Worm (Caenorhabditis elegans) whole organism, L4 larva: Measurements from ENCODE around the gene abcx-1.
A peak's percentile ranks its signal among the peaks of the same experiment; 100 is the strongest.

Experiments
- D1046.2 ChIP-seq: fragments of 200-800 bp; sonication (Bioruptor generic); IDR thresholded peaks from 2 replicates; pipeline ENCODE4 v1.3.6; 2022; ENCODE audit warnings: missing genetic modification characterization, missing compliant biosample characterization
- F10B5.3 ChIP-seq: sonication (generic microtip); optimal IDR thresholded peaks from 2 replicates; lab custom pipeline; 2016; ENCODE audit warnings: mild to moderate bottlenecking, missing genetic modification characterization, missing compliant biosample characterization
- F26F4.8 ChIP-seq: fragments of 200-800 bp; sonication (Bioruptor generic); conservative IDR thresholded peaks from 2 replicates; pipeline ENCODE4 v1.3.6; 2022; ENCODE audit warnings: missing genetic modification characterization, missing compliant biosample characterization
- F44E2.7 ChIP-seq: fragments of 200-800 bp; sonication (Bioruptor generic); IDR thresholded peaks from 2 replicates; pipeline ENCODE4 v2.1.2; 2022; ENCODE audit warnings: missing genetic modification characterization, missing compliant biosample characterization
- T20F7.1 ChIP-seq: fragments of 200-800 bp; sonication (Bioruptor generic); optimal IDR thresholded peaks from 2 replicates; lab custom pipeline; 2018; ENCODE audit warnings: mild to moderate bottlenecking, missing genetic modification characterization, missing compliant biosample characterization
- Y105C5A.15 ChIP-seq: fragments of 200-800 bp; sonication (Bioruptor generic); IDR thresholded peaks from 2 replicates; pipeline ENCODE4 v1.3.6; 2022; ENCODE audit warnings: missing genetic modification characterization, missing compliant biosample characterization
- Y5F2A.4 ChIP-seq: fragments of 200-800 bp; sonication (Bioruptor generic); optimal IDR thresholded peaks from 2 replicates; lab custom pipeline; 2018; ENCODE audit warnings: mild to moderate bottlenecking, missing genetic modification characterization, missing compliant biosample characterization
- Y75B8A.6 ChIP-seq: fragments of 200-800 bp; sonication (Bioruptor generic); IDR thresholded peaks from 2 replicates; pipeline ENCODE4 v1.3.6; 2022; ENCODE audit warnings: missing genetic modification reagents, missing genetic modification characterization, missing compliant biosample characterization
- ZK337.2 ChIP-seq: fragments of 200-800 bp; sonication (Bioruptor generic); IDR thresholded peaks from 2 replicates; pipeline ENCODE4 v1.3.6; 2022; ENCODE audit warnings: missing genetic modification reagents, missing genetic modification characterization, missing compliant biosample characterization
- ZK546.5 ChIP-seq, 2 experiments: sonication (generic microtip); optimal IDR thresholded peaks; 2 replicates each; lab custom pipeline; 2017; ENCODE audit warnings: missing biosample characterization in 2 of 2, missing genetic modification characterization in 2 of 2
- aly-2 ChIP-seq: sonication (generic microtip); optimal IDR thresholded peaks from 2 replicates; lab custom pipeline; 2018; ENCODE audit warnings: missing biosample characterization, missing genetic modification characterization
- ama-1 ChIP-seq: fragments of 150-350 bp; optimal IDR thresholded peaks from 2 replicates; lab custom pipeline; 2014; ENCODE audit warnings: inconsistent platforms, mixed read lengths
- arid-1 ChIP-seq: fragments of 200-800 bp; sonication (Bioruptor generic); conservative IDR thresholded peaks from 2 replicates; pipeline ENCODE4 v1.3.6; 2022; ENCODE audit warnings: missing genetic modification reagents, missing genetic modification characterization, missing compliant biosample characterization
- ceh-28 ChIP-seq: fragments of 150-350 bp; optimal IDR thresholded peaks from 2 replicates; lab custom pipeline; 2014; ENCODE audit warnings: missing biosample characterization, missing genetic modification reagents, missing genetic modification characterization
- ceh-32 ChIP-seq: sonication (generic microtip); optimal IDR thresholded peaks from 2 replicates; lab custom pipeline; 2016; ENCODE audit warnings: mild to moderate bottlenecking, missing genetic modification characterization, missing compliant biosample characterization; ENCODE audit not compliant: poor library complexity
- ceh-44 ChIP-seq: fragments of 200-800 bp; sonication (Bioruptor generic); IDR thresholded peaks from 2 replicates; pipeline ENCODE4 v1.3.6; 2022; ENCODE audit warnings: missing genetic modification reagents, missing genetic modification characterization, missing compliant biosample characterization
- ceh-62 ChIP-seq: sonication (generic microtip); optimal IDR thresholded peaks from 2 replicates; lab custom pipeline; 2017; ENCODE audit warnings: missing biosample characterization, missing genetic modification characterization
- daf-12 ChIP-seq: fragments of 150-350 bp; optimal IDR thresholded peaks from 2 replicates; lab custom pipeline; 2014; ENCODE audit warnings: missing biosample characterization, missing genetic modification reagents, missing genetic modification characterization
- daf-16 ChIP-seq, 3 experiments: sonication (generic microtip); optimal IDR thresholded peaks; 2 replicates each; lab custom pipeline; 2016 to 2017; ENCODE audit warnings: missing genetic modification characterization in 3 of 3, missing genetic modification reagents in 3 of 3, mild to moderate bottlenecking in 2 of 3, missing compliant biosample characterization in 2 of 3, missing biosample characterization in 1 of 3, moderate library complexity in 1 of 3
- daf-8 ChIP-seq: fragments of 200-800 bp; sonication (Bioruptor generic); IDR thresholded peaks from 2 replicates; pipeline ENCODE4 v1.3.6; 2022; ENCODE audit warnings: missing genetic modification characterization, missing compliant biosample characterization
- dmd-8 ChIP-seq: fragments of 200-800 bp; sonication (Bioruptor generic); IDR thresholded peaks from 2 replicates; pipeline ENCODE4 v1.3.6; 2022; ENCODE audit warnings: missing genetic modification characterization, missing compliant biosample characterization
- fos-1 ChIP-seq: fragments of 150-350 bp; optimal IDR thresholded peaks from 2 replicates; lab custom pipeline; 2014; ENCODE audit warnings: missing biosample characterization, missing genetic modification characterization
- hif-1 ChIP-seq, 2 experiments: sonication (generic microtip); optimal IDR thresholded peaks; 2 replicates each; lab custom pipeline; 2016 to 2017; ENCODE audit warnings: missing compliant biosample characterization in 2 of 2, missing genetic modification characterization in 2 of 2, missing genetic modification reagents in 2 of 2, missing genotype in 2 of 2, mild to moderate bottlenecking in 1 of 2
- hlh-30 ChIP-seq: sonication (generic microtip); optimal IDR thresholded peaks from 2 replicates; lab custom pipeline; 2017; ENCODE audit warnings: antibody characterized with exemption, mild to moderate bottlenecking, missing genetic modification characterization, missing compliant biosample characterization; ENCODE audit not compliant: insufficient read depth
- jun-1 ChIP-seq: fragments of 150-350 bp; optimal IDR thresholded peaks from 2 replicates; lab custom pipeline; 2014; ENCODE audit warnings: missing biosample characterization, missing genetic modification reagents, missing genetic modification characterization
- lim-7 ChIP-seq: fragments of 200-800 bp; sonication (Bioruptor generic); IDR thresholded peaks from 2 replicates; pipeline ENCODE4 v1.3.6; 2022; ENCODE audit warnings: missing genetic modification characterization, missing compliant biosample characterization
- lin-1 ChIP-seq: fragments of 200-800 bp; sonication (Bioruptor generic); IDR thresholded peaks from 2 replicates; pipeline ENCODE4 v1.3.6; 2022; ENCODE audit warnings: missing genetic modification reagents, missing genetic modification characterization, missing compliant biosample characterization
- lin-13 ChIP-seq: fragments of 150-350 bp; optimal IDR thresholded peaks from 2 replicates; lab custom pipeline; 2014; ENCODE audit warnings: missing biosample characterization, missing genetic modification reagents, missing genetic modification characterization
- lin-38 ChIP-seq: fragments of 200-800 bp; sonication (Bioruptor generic); IDR thresholded peaks from 2 replicates; pipeline ENCODE4 v1.3.6; 2022; ENCODE audit warnings: missing genetic modification reagents, missing genetic modification characterization, missing compliant biosample characterization
- mdl-1 ChIP-seq, 2 experiments: fragments of 150-350 bp in 1 of 2; sonication (generic microtip) in 1 of 2; optimal IDR thresholded peaks; 2 replicates each; lab custom pipeline; 2014 to 2017; ENCODE audit warnings: missing biosample characterization in 2 of 2, missing genetic modification characterization in 2 of 2
- mep-1 ChIP-seq: fragments of 150-350 bp; sonication (generic microtip); optimal IDR thresholded peaks from 3 replicates; lab custom pipeline; 2014; ENCODE audit warnings: missing biosample characterization, missing genetic modification characterization
- mes-2 ChIP-seq: sonication (generic microtip); optimal IDR thresholded peaks from 2 replicates; lab custom pipeline; 2016; ENCODE audit warnings: missing genotype, mild to moderate bottlenecking, missing genetic modification characterization, missing compliant biosample characterization; ENCODE audit not compliant: poor library complexity, severe bottlenecking
- mxl-3 ChIP-seq: fragments of 200-800 bp; sonication (Bioruptor generic); optimal IDR thresholded peaks from 2 replicates; lab custom pipeline; 2018; ENCODE audit warnings: mild to moderate bottlenecking, missing genetic modification characterization, missing compliant biosample characterization
- nhr-102 ChIP-seq: sonication (generic microtip); optimal IDR thresholded peaks from 2 replicates; lab custom pipeline; 2016; ENCODE audit warnings: mild to moderate bottlenecking, missing genetic modification characterization, moderate library complexity, missing compliant biosample characterization
- nhr-11 ChIP-seq: fragments of 150-350 bp; optimal IDR thresholded peaks from 2 replicates; lab custom pipeline; 2014; ENCODE audit warnings: missing biosample characterization, missing genetic modification characterization
- nhr-237 ChIP-seq: sonication (generic microtip); optimal IDR thresholded peaks from 2 replicates; lab custom pipeline; 2017; ENCODE audit warnings: missing biosample characterization, missing genetic modification characterization
- nhr-28 ChIP-seq: fragments of 150-350 bp; optimal IDR thresholded peaks from 2 replicates; lab custom pipeline; 2014; ENCODE audit warnings: missing biosample characterization, missing genetic modification characterization
- nhr-42 ChIP-seq: fragments of 200-800 bp; sonication (Bioruptor generic); IDR thresholded peaks from 2 replicates; pipeline ENCODE4 v1.3.6; 2022; ENCODE audit warnings: missing genetic modification characterization, missing compliant biosample characterization
- nhr-76 ChIP-seq: fragments of 150-350 bp; optimal IDR thresholded peaks from 2 replicates; lab custom pipeline; 2014; ENCODE audit warnings: missing biosample characterization, missing genetic modification characterization
- pqm-1 ChIP-seq: sonication (generic microtip); optimal IDR thresholded peaks from 2 replicates; lab custom pipeline; 2017; ENCODE audit warnings: missing biosample characterization, missing genetic modification characterization
- sdz-12 ChIP-seq: fragments of 200-800 bp; sonication (Bioruptor generic); optimal IDR thresholded peaks from 2 replicates; lab custom pipeline; 2018; ENCODE audit warnings: mild to moderate bottlenecking, missing genetic modification characterization, missing compliant biosample characterization
- set-16 ChIP-seq: fragments of 200-800 bp; sonication (Bioruptor generic); IDR thresholded peaks from 2 replicates; pipeline ENCODE4 v1.3.6; 2022; ENCODE audit warnings: missing genetic modification reagents, missing genetic modification characterization, missing compliant biosample characterization
- skn-1 ChIP-seq: fragments of 150-350 bp; optimal IDR thresholded peaks from 2 replicates; lab custom pipeline; 2014; ENCODE audit warnings: missing biosample characterization, missing genetic modification characterization
- snpc-4 ChIP-seq: fragments of 150-350 bp; optimal IDR thresholded peaks from 2 replicates; lab custom pipeline; 2014; ENCODE audit warnings: missing biosample characterization, missing genetic modification characterization
- tra-1 ChIP-seq: fragments of 200-800 bp; sonication (Bioruptor generic); IDR thresholded peaks from 2 replicates; pipeline ENCODE4 v1.3.6; 2022; ENCODE audit warnings: missing genetic modification reagents, missing genetic modification characterization, missing compliant biosample characterization
- unc-130 ChIP-seq: sonication (generic microtip); optimal IDR thresholded peaks from 2 replicates; lab custom pipeline; 2016; ENCODE audit warnings: missing genetic modification reagents, missing genetic modification characterization, missing compliant biosample characterization
- unc-62 ChIP-seq, 3 experiments: fragments of 150-350 bp in 1 of 3; sonication (generic microtip); optimal IDR thresholded peaks in 2 of 3; peaks in 1 of 3; 1 replicate in 1 of 3; 2 replicates in 2 of 3; lab custom pipeline; 2014 to 2017; ENCODE audit warnings: missing biosample characterization in 3 of 3, missing genetic modification characterization in 3 of 3, missing genetic modification reagents in 3 of 3, missing genotype in 1 of 3
- vab-7 ChIP-seq: fragments of 200-800 bp; sonication (Bioruptor generic); IDR thresholded peaks from 2 replicates; pipeline ENCODE4 v1.3.6; 2022; ENCODE audit warnings: missing genetic modification reagents, missing genetic modification characterization, missing compliant biosample characterization
- zip-2 ChIP-seq: fragments of 150-350 bp; optimal IDR thresholded peaks from 2 replicates; lab custom pipeline; 2014; ENCODE audit warnings: missing biosample characterization, missing genetic modification characterization
- ztf-11 ChIP-seq: fragments of 150-350 bp; optimal IDR thresholded peaks from 2 replicates; lab custom pipeline; 2014; ENCODE audit warnings: missing biosample characterization, missing genetic modification characterization
- ztf-7 ChIP-seq: fragments of 150-350 bp; optimal IDR thresholded peaks from 2 replicates; lab custom pipeline; 2014; ENCODE audit warnings: missing biosample characterization, missing genetic modification characterization

The abcx-1 gene

DNA sequence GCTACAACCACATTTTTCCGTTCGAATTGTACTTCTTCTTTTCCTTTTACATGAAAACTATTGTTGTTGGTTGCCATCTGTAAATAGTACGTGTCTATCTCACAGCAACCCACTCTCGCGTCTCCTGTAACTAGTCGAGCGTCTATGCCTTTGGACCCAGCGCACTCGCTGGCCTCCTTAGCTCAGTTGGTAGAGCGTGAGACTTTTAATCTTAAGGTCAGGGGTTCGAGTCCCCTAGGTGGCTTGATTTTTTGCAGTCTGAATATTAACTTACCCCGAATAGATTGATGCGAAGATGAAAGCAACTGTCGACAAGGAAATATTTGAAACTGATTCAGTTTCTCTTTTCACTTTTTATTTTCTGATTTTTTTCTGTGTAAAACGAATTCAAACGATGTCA lies 33.1 kb downstream of the abcx-1 start, which contains the start of gene mpz-3 (continued):
- TF ChIP-seq zip-2 = no peak
- peak; percentile 69 for TF ChIP-seq lin-38 (GFP tag; lab: Robert Waterston, UW)
- TF ChIP-seq mxl-3 (GFP tag; lab: Kevin White, UChicago) = peak; percentile 42
- no peak for TF ChIP-seq snpc-4 (tag; lab: Kevin White, UChicago)
- 0 out of 2 replicates have a peak, but pooled peaks have one; percentile 37 for TF ChIP-seq daf-8 (GFP tag; lab: Robert Waterston, UW)
- no peak for TF ChIP-seq sdz-12 (GFP tag; lab: Kevin White, UChicago)
- no peak; the same call in 1 of the 2 replicates for TF ChIP-seq nhr-42 (GFP tag; lab: Robert Waterston, UW)
- TF ChIP-seq ceh-62 (tag; lab: Kevin White, UChicago) = no peak
- no peak for TF ChIP-seq daf-12 (tag; lab: Kevin White, UChicago)
- no peak for TF ChIP-seq ceh-32 (tag; lab: Kevin White, UChicago)
- no peak for TF ChIP-seq ZK546.5 (tag; optimal IDR thresholded peaks at IDR 0.05; lab: Kevin White, UChicago)
- TF ChIP-seq Y75B8A.6 (GFP tag; lab: Robert Waterston, UW) = no peak
- no peak for TF ChIP-seq ceh-28 (tag; lab: Kevin White, UChicago)
- TF ChIP-seq hif-1 (tag; optimal IDR thresholded peaks at IDR 0.05; lab: Kevin White, UChicago) = no peak
- TF ChIP-seq nhr-102 = peak; percentile 62
- TF ChIP-seq nhr-28 (tag; lab: Kevin White, UChicago) = peak; percentile 43
- peak in 1 of 2 experiments; percentile 42 for TF ChIP-seq daf-16 (GFP tag; optimal IDR thresholded peaks at IDR 0.05; lab: Kevin White, UChicago)
- peak; percentile 36 for TF ChIP-seq daf-16 (tag; optimal IDR thresholded peaks at IDR 0.05; lab: Kevin White, UChicago)
- TF ChIP-seq lin-13 = no peak
- TF ChIP-seq Y105C5A.15 (GFP tag; lab: Robert Waterston, UW) = 0 out of 2 replicates have a peak, but pooled peaks have one; percentile 54
- TF ChIP-seq nhr-237 (tag; lab: Kevin White, UChicago) = no peak
- TF ChIP-seq ceh-44 = peak; percentile 70; the same call in 1 of the 2 replicates
- peak; percentile 22 for TF ChIP-seq T20F7.1 (GFP tag; lab: Kevin White, UChicago)
- TF ChIP-seq ztf-7 (tag; lab: Kevin White, UChicago) = peak; percentile 34
- TF ChIP-seq tra-1 (GFP tag; lab: Robert Waterston, UW) = 0 out of 2 replicates have a peak, but pooled peaks have one; percentile 29
- no peak for TF ChIP-seq set-16 (GFP tag; lab: Robert Waterston, UW)
- TF ChIP-seq ZK337.2 (GFP tag; lab: Robert Waterston, UW) = 0 out of 2 replicates have a peak, but pooled peaks have one; percentile 69
- no peak for TF ChIP-seq arid-1 (GFP tag; lab: Robert Waterston, UW)
- no peak for TF ChIP-seq nhr-11
- TF ChIP-seq dmd-8 = no peak
- no peak for TF ChIP-seq ama-1
- no peak for TF ChIP-seq aly-2 (tag; lab: Kevin White, UChicago)
- TF ChIP-seq unc-62 (GFP tag; optimal IDR thresholded peaks at IDR 0.05 in 1 of 2; lab: Kevin White, UChicago) = no peak
- no peak for TF ChIP-seq unc-62 (tag; optimal IDR thresholded peaks at IDR 0.05; lab: Kevin White, UChicago)
- no peak for TF ChIP-seq jun-1 (tag; lab: Kevin White, UChicago)
- no peak for TF ChIP-seq fos-1 (tag; lab: Kevin White, UChicago)
- TF ChIP-seq nhr-76 = no peak
- peak; percentile 52; the same call in 1 of the 2 replicates for TF ChIP-seq F44E2.7
- TF ChIP-seq vab-7 (GFP tag; lab: Robert Waterston, UW) = no peak
- no peak for TF ChIP-seq skn-1
- peak in 1 of 2 experiments; percentile 32 for TF ChIP-seq mdl-1 (tag; optimal IDR thresholded peaks at IDR 0.05; lab: Kevin White, UChicago)
- no peak for TF ChIP-seq pqm-1 (tag; lab: Kevin White, UChicago)
- TF ChIP-seq F10B5.3 = no peak
- no peak for TF ChIP-seq Y5F2A.4 (GFP tag; lab: Kevin White, UChicago)
- TF ChIP-seq mep-1 (tag; lab: Kevin White, UChicago) = no peak
- TF ChIP-seq D1046.2 (GFP tag; lab: Robert Waterston, UW) = no peak
- peak; percentile 87 for TF ChIP-seq lim-7
- peak; percentile 47 for TF ChIP-seq unc-130
- no peak; the same call in 1 of the 2 replicates for TF ChIP-seq lin-1 (GFP tag; lab: Robert Waterston, UW)
- TF ChIP-seq hlh-30 = peak; percentile 26
- no peak for TF ChIP-seq ztf-11 (tag; lab: Kevin White, UChicago)
- TF ChIP-seq mes-2 (tag; lab: Kevin White, UChicago) = no peak
- no peak for TF ChIP-seq F26F4.8
